Worm (Caenorhabditis elegans): ENCODE results near the gene nhr-222.

nhr-222 gene

ce11 chrV:3554869-3555268 is 11.6 kb upstream of the nhr-222 start, which contains the start of gene grl-29:
Gene grl-29 (minus strand): TSS chrV:3555236.
- TF ChIP-seq nhr-28 (tag; optimal IDR thresholded peaks at IDR 0.05) (no peak), irx-1 (tag; optimal IDR thresholded peaks at IDR 0.05) (no peak), isw-1 (GFP tag; IDR thresholded peaks at IDR 0.05) (no peak), aha-1 (tag; optimal IDR thresholded peaks at IDR 0.05) (no peak), fkh-8 (tag; optimal IDR thresholded peaks at IDR 0.05) (no peak), nhr-84 (tag; optimal IDR thresholded peaks at IDR 0.05) (no peak), tbx-2 (tag; optimal IDR thresholded peaks at IDR 0.05) (no peak), rnt-1 (tag; optimal IDR thresholded peaks at IDR 0.05) (no peak), pag-3 (tag; optimal IDR thresholded peaks at IDR 0.05; ENCODE audit: borderline replicate concordance, insufficient read depth) (no peak), snu-23 (GFP tag; optimal IDR thresholded peaks at IDR 0.05) (no peak), nhr-85 (tag) (no peak), aly-2 (tag; optimal IDR thresholded peaks at IDR 0.05) (no peak), C34B4.2 (tag; optimal IDR thresholded peaks at IDR 0.05) (no peak), fkh-4 (tag; optimal IDR thresholded peaks at IDR 0.05; ENCODE audit: borderline replicate concordance) (no peak), lin-13 (GFP tag; optimal IDR thresholded peaks at IDR 0.05) (no peak), unc-30 (tag; optimal IDR thresholded peaks at IDR 0.05) (no peak), ces-1 (GFP tag; optimal IDR thresholded peaks at IDR 0.05) (no peak)

- TF ChIP-seq sptf-1 (tag; optimal IDR thresholded peaks at IDR 0.05) (no peak), sox-4 (tag; optimal IDR thresholded peaks at IDR 0.05) (no peak), fkh-8 (tag; optimal IDR thresholded peaks at IDR 0.05) (no peak), sup-37 (GFP tag; optimal IDR thresholded peaks at IDR 0.05) (no peak), lin-15B (tag; optimal IDR thresholded peaks at IDR 0.05) (no peak), aha-1 (tag; optimal IDR thresholded peaks at IDR 0.05) (no peak), ceh-63 (GFP tag; optimal IDR thresholded peaks at IDR 0.05) (no peak), C04F5.9 (tag; optimal IDR thresholded peaks at IDR 0.05) (no peak), mab-9 (GFP tag; IDR thresholded peaks at IDR 0.05) (no peak), Y116A8C.19 (tag; optimal IDR thresholded peaks at IDR 0.05; ENCODE audit: borderline replicate concordance) (no peak), fkh-10 (GFP tag; optimal IDR thresholded peaks at IDR 0.05) (no peak), unc-30 (tag; optimal IDR thresholded peaks at IDR 0.05) (no peak), efl-1 (optimal IDR thresholded peaks at IDR 0.05) (no peak), efl-1 (GFP tag; optimal IDR thresholded peaks at IDR 0.05 in 1 of 2) (peak in 1 of 2 experiments; percentile 91), nhr-11 (tag; optimal IDR thresholded peaks at IDR 0.05) (no peak), ets-5 (GFP tag; IDR thresholded peaks at IDR 0.05) (no peak), nhr-20 (tag; optimal IDR thresholded peaks at IDR 0.05) (no peak), elt-2 (tag; optimal IDR thresholded peaks at IDR 0.05) (peak; percentile 70), blmp-1 (tag; optimal IDR thresholded peaks at IDR 0.05) (peak; percentile 35)
Measured at ce11 chrV:3552740-3553469, 9.7 kb upstream of the nhr-222 start, which contains the start of gene T24A6.20. Gene T24A6.20 (plus strand): TSS chrV:3553134.

ce11 chrV:3551765-3552164 is 8.5 kb upstream of the nhr-222 start, which contains the start of gene grl-28:
Gene grl-28 (minus strand): TSS chrV:3551865.
- TF ChIP-seq alr-1 (tag; optimal IDR thresholded peaks at IDR 0.05; ENCODE audit: borderline replicate concordance) = no peak
- peak; percentile 1 for TF ChIP-seq nhr-85 (tag)
- TF ChIP-seq unc-86 (tag; optimal IDR thresholded peaks at IDR 0.05) = no peak
- no peak for TF ChIP-seq ama-1 (optimal IDR thresholded peaks at IDR 0.05)
- TF ChIP-seq sox-4 (tag; optimal IDR thresholded peaks at IDR 0.05) = no peak
- no peak for TF ChIP-seq vab-15 (tag; optimal IDR thresholded peaks at IDR 0.05)
- TF ChIP-seq fos-1 (tag; optimal IDR thresholded peaks at IDR 0.05) = no peak

DNA sequence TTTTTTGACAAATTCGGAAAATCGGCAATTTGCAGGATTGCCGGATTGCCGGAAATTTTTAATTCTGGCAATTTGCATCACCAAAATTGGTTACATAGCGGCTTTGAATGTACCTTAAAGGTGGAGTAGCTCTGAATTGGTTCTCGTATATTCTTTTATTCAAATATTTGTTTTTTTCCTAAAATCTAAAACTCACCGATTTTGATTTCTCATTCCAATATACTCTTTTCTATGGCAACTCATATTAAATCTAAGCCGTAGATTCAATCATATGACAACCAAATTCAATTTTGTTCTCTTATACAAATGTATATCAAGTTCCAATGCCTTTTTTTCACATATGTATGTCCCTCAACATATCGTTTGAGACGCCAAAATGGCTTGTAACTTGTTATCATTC is 6.3 kb upstream of the nhr-222 start, which contains the start of gene sri-21:
sri-21 (plus strand) TSS at position 301 of the 400 bp plus-strand sequence.
- no peak for TF ChIP-seq nhr-28 (tag; optimal IDR thresholded peaks at IDR 0.05)
- no peak for TF ChIP-seq zag-1 (tag; optimal IDR thresholded peaks at IDR 0.05)
- TF ChIP-seq mab-9 (GFP tag; IDR thresholded peaks at IDR 0.05) = no peak
- no peak for TF ChIP-seq irx-1 (tag; optimal IDR thresholded peaks at IDR 0.05)
- TF ChIP-seq sup-37 (GFP tag; optimal IDR thresholded peaks at IDR 0.05) = no peak
- no peak for TF ChIP-seq nhr-12 (tag; optimal IDR thresholded peaks at IDR 0.05)
- TF ChIP-seq ceh-8 (GFP tag; optimal IDR thresholded peaks at IDR 0.05) = no peak
- TF ChIP-seq tlp-1 (tag; optimal IDR thresholded peaks at IDR 0.05) = no peak
- TF ChIP-seq lin-13 (GFP tag; optimal IDR thresholded peaks at IDR 0.05) = no peak
- no peak for TF ChIP-seq hlh-17 (GFP tag; optimal IDR thresholded peaks at IDR 0.05; ENCODE audit: borderline replicate concordance)
- no peak for TF ChIP-seq nhr-71 (tag; optimal IDR thresholded peaks at IDR 0.05)
- no peak for TF ChIP-seq alr-1 (tag; optimal IDR thresholded peaks at IDR 0.05; ENCODE audit: borderline replicate concordance)
- no peak for TF ChIP-seq hlh-4 (tag; optimal IDR thresholded peaks at IDR 0.05)
